Worm (Caenorhabditis elegans) whole organism, L3 larva: ENCODE data around the gene prmt-1.

Source experiments
- ama-1 ChIP-seq: fragments of 150-350 bp; optimal IDR thresholded peaks from 2 replicates; lab custom pipeline; 2018
- jun-1 ChIP-seq: fragments of 150-350 bp; optimal IDR thresholded peaks from 2 replicates; lab custom pipeline; 2014; ENCODE audit warnings: missing biosample characterization, missing genetic modification reagents, missing genetic modification characterization
- mdl-1 ChIP-seq: fragments of 150-350 bp; optimal IDR thresholded peaks from 2 replicates; lab custom pipeline; 2014; ENCODE audit warnings: missing biosample characterization, missing genetic modification characterization
- nhr-11 ChIP-seq: fragments of 150-350 bp; optimal IDR thresholded peaks from 2 replicates; lab custom pipeline; 2014; ENCODE audit warnings: missing biosample characterization, missing genetic modification characterization
- nhr-77 ChIP-seq: fragments of 150-350 bp; optimal IDR thresholded peaks from 2 replicates; lab custom pipeline; 2014; ENCODE audit warnings: missing biosample characterization, missing genetic modification characterization
- pqm-1 ChIP-seq: fragments of 150-350 bp; optimal IDR thresholded peaks from 2 replicates; lab custom pipeline; 2017; ENCODE audit warnings: missing biosample characterization, missing genetic modification characterization, inconsistent platforms
- sea-2 ChIP-seq: fragments of 150-350 bp; sonication (generic microtip); optimal IDR thresholded peaks from 4 replicates; lab custom pipeline; 2014; ENCODE audit warnings: missing biosample characterization, missing genetic modification reagents, missing genetic modification characterization
- tbx-2 ChIP-seq: sonication (generic microtip); optimal IDR thresholded peaks from 2 replicates; lab custom pipeline; 2016; ENCODE audit warnings: mild to moderate bottlenecking, missing genetic modification characterization, missing compliant biosample characterization
- unc-62 ChIP-seq: fragments of 150-350 bp; sonication (generic microtip); optimal IDR thresholded peaks from 4 replicates; lab custom pipeline; 2014; ENCODE audit warnings: missing biosample characterization, missing genetic modification reagents, missing genetic modification characterization
- zag-1 ChIP-seq: fragments of 150-350 bp; optimal IDR thresholded peaks from 2 replicates; lab custom pipeline; 2014; ENCODE audit warnings: missing biosample characterization, missing genetic modification characterization
- ztf-11 ChIP-seq: fragments of 150-350 bp; optimal IDR thresholded peaks from 2 replicates; lab custom pipeline; 2014; ENCODE audit warnings: missing biosample characterization, missing genetic modification characterization
- ztf-4 ChIP-seq: fragments of 150-350 bp; optimal IDR thresholded peaks from 2 replicates; lab custom pipeline; 2014; ENCODE audit warnings: missing biosample characterization, missing genetic modification characterization

ce11 chrV:20310575-20310974, 41.1 kb upstream of the prmt-1 start, which contains the start of gene ZC15.10:
- TF ChIP-seq ama-1 (lab: Kevin White, UChicago), result no peak
- TF ChIP-seq zag-1 (tag; lab: Kevin White, UChicago), result no peak
- no peak for TF ChIP-seq nhr-11 (tag; lab: Kevin White, UChicago)
- TF ChIP-seq nhr-77, result no peak
- no peak for TF ChIP-seq ztf-11 (tag; lab: Kevin White, UChicago)
- no peak for TF ChIP-seq unc-62 (GFP tag; lab: Kevin White, UChicago)
- TF ChIP-seq tbx-2 (tag; lab: Kevin White, UChicago), result no peak
- TF ChIP-seq pqm-1 (tag; lab: Kevin White, UChicago), result no peak
- TF ChIP-seq sea-2 (GFP tag; lab: Kevin White, UChicago), result no peak
- TF ChIP-seq jun-1 (tag; lab: Kevin White, UChicago), result no peak
- TF ChIP-seq mdl-1 (tag; lab: Kevin White, UChicago), result no peak
- no peak for TF ChIP-seq ztf-4 (tag; lab: Kevin White, UChicago)
